Fruit fly (Drosophila melanogaster) whole organism, pupa: ENCODE results near the gene cype.

Experiments used
- CG10348 ChIP-seq: fragments of 200-800 bp; sonication (Bioruptor generic); IDR thresholded peaks from 2 replicates; pipeline ENCODE4 v1.3.6; 2022; ENCODE audit warnings: missing biosample characterization, missing genetic modification characterization
- CG12605 ChIP-seq: fragments of 200-800 bp; sonication (Bioruptor generic); IDR thresholded peaks from 2 replicates; pipeline ENCODE4 v1.3.6; 2022; ENCODE audit warnings: missing biosample characterization, missing genetic modification characterization
- CG13204 ChIP-seq: fragments of 200-800 bp; sonication (Bioruptor generic); optimal IDR thresholded peaks from 2 replicates; lab custom pipeline; 2018; ENCODE audit warnings: missing biosample characterization, mild to moderate bottlenecking, missing genetic modification characterization, moderate library complexity
- CG14655 ChIP-seq: fragments of 200-800 bp; sonication (Bioruptor generic); optimal IDR thresholded peaks from 3 replicates; lab custom pipeline; 2017; ENCODE audit warnings: mild to moderate bottlenecking, missing biosample characterization, missing genetic modification reagents, missing genetic modification characterization
- CG15710 ChIP-seq: fragments of 200-800 bp; sonication (Bioruptor generic); optimal IDR thresholded peaks from 2 replicates; lab custom pipeline; 2018; ENCODE audit warnings: missing biosample characterization, mild to moderate bottlenecking, missing genetic modification characterization, moderate library complexity
- CG17806 ChIP-seq: fragments of 200-800 bp; sonication (Bioruptor generic); optimal IDR thresholded peaks from 2 replicates; lab custom pipeline; 2018; ENCODE audit warnings: missing biosample characterization, mild to moderate bottlenecking, missing genetic modification characterization, moderate library complexity
- CG32121 ChIP-seq: fragments of 200-800 bp; sonication (Bioruptor generic); IDR thresholded peaks from 2 replicates; pipeline ENCODE4 v1.3.6; 2022; ENCODE audit warnings: missing biosample characterization, missing genetic modification characterization
- CG34367 ChIP-seq: fragments of 200-800 bp; sonication (Bioruptor generic); optimal IDR thresholded peaks from 2 replicates; lab custom pipeline; 2018; ENCODE audit warnings: missing biosample characterization, mild to moderate bottlenecking, missing genetic modification characterization
- CG4496 ChIP-seq: fragments of 200-800 bp; sonication (Bioruptor generic); IDR thresholded peaks from 3 replicates; pipeline ENCODE4 v1.3.6; 2022; ENCODE audit warnings: missing biosample characterization, missing genetic modification characterization
- CG8159 ChIP-seq: fragments of 200-800 bp; sonication (Bioruptor generic); optimal IDR thresholded peaks from 3 replicates; lab custom pipeline; 2018; ENCODE audit warnings: missing biosample characterization, mild to moderate bottlenecking, missing genetic modification characterization, moderate library complexity
- CG8301 ChIP-seq: fragments of 200-800 bp; sonication (Bioruptor generic); optimal IDR thresholded peaks from 2 replicates; lab custom pipeline; 2018; ENCODE audit warnings: missing biosample characterization, mild to moderate bottlenecking, missing genetic modification characterization
- CG9948 ChIP-seq: fragments of 200-800 bp; sonication (Bioruptor generic); optimal IDR thresholded peaks from 2 replicates; lab custom pipeline; 2018; ENCODE audit warnings: missing biosample characterization, mild to moderate bottlenecking, missing genetic modification characterization, moderate library complexity
- D1 ChIP-seq: fragments of 200-800 bp; sonication (Bioruptor generic); optimal IDR thresholded peaks from 2 replicates; lab custom pipeline; 2018; ENCODE audit warnings: missing biosample characterization, mild to moderate bottlenecking, missing genetic modification characterization, moderate library complexity
- EcR ChIP-seq: fragments of 200-800 bp; sonication (Bioruptor generic); optimal IDR thresholded peaks from 3 replicates; lab custom pipeline; 2019; ENCODE audit warnings: missing biosample characterization, missing genetic modification characterization, mild to moderate bottlenecking, moderate library complexity, missing genetic modification reagents
- Ets98B ChIP-seq: fragments of 200-800 bp; sonication (Bioruptor generic); IDR thresholded peaks from 2 replicates; pipeline ENCODE4 v1.3.6; 2022; ENCODE audit warnings: missing biosample characterization, missing genetic modification characterization
- Pif1A ChIP-seq: fragments of 200-800 bp; sonication (Bioruptor generic); optimal IDR thresholded peaks from 3 replicates; lab custom pipeline; 2016; ENCODE audit warnings: missing biosample characterization, missing genetic modification characterization
- Pif1B ChIP-seq: fragments of 200-800 bp; sonication (Bioruptor generic); optimal IDR thresholded peaks from 3 replicates; lab custom pipeline; 2016; ENCODE audit warnings: missing biosample characterization, missing genetic modification characterization
- Snoo ChIP-seq: fragments of 200-800 bp; sonication (Bioruptor generic); optimal IDR thresholded peaks from 3 replicates; lab custom pipeline; 2017; ENCODE audit warnings: missing biosample characterization, mild to moderate bottlenecking, missing genetic modification characterization, inconsistent platforms
- fd96Ca ChIP-seq: fragments of 200-800 bp; sonication (Bioruptor generic); IDR thresholded peaks from 3 replicates; pipeline ENCODE4 v1.3.6; 2022; ENCODE audit warnings: missing biosample characterization, missing genetic modification characterization
- gl ChIP-seq: fragments of 200-800 bp; sonication (Bioruptor generic); optimal IDR thresholded peaks from 2 replicates; lab custom pipeline; 2018; ENCODE audit warnings: missing biosample characterization, mild to moderate bottlenecking, missing genetic modification characterization
- rn ChIP-seq: fragments of 200-800 bp; sonication (Bioruptor generic); IDR thresholded peaks from 2 replicates; pipeline ENCODE4 v1.3.6; 2022; ENCODE audit warnings: missing biosample characterization, missing genetic modification characterization

The cype gene

DNA sequence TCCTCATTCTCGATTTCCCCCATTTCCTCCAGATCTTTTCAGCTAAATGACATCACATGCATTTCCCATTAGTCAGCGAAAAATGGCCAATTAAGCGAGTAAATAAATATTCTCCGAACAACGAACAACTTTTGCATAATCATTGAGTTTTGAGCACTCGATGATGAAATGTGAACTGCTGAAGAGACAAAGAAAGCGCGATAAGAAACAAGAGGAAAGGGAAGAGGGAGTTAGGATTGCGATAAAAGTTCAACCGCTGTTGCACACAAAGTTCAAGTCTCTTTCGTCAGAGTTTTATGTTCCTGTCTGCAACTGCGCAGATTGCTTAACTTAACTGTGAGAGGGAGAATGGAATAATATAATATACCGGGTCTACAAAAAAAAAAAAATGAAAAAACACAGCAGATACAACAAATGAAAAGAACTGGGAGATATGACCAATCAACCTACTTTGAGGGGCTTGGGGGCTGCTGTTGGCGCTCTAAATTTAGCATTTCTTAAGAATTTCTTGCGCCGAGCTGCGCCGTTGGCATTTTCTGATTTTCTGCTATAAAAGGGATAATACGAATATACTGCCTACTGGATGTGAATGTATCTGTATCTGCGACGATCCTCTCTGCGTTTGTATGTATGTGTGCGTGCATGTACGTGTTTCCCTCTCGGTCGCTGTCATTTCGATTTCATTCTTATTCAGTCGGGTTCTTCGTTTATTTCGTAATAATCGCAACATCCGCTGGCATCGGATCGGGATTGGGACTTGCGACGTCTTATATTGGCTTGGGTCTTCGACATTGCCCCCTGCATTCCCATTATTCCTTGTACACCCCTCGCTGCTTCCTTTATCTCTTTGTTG is 32.4 kb upstream of the cype start:
- TF ChIP-seq Ets98B (0 out of 2 replicates have a peak, but pooled peaks have one; percentile 8), CG34367 (tag; lab: Kevin White, UChicago) (no peak), CG17806 (tag; lab: Kevin White, UChicago) (no peak), CG8159 (tag; lab: Kevin White, UChicago) (peak; percentile 14), Pif1B (GFP tag; lab: Kevin White, UChicago) (peak; percentile 63), Pif1A (GFP tag; lab: Kevin White, UChicago) (no peak), CG8301 (tag; lab: Kevin White, UChicago) (no peak), CG4496 (GFP tag; lab: Robert Waterston, UW) (peak; percentile 22; the same call in 1 of the 3 replicates), Snoo (no peak), CG14655 (peak; percentile 8), fd96Ca (GFP tag; lab: Robert Waterston, UW) (no peak; the same call in 2 of the 3 replicates), CG32121 (GFP tag; lab: Robert Waterston, UW) (no peak), CG9948 (tag; lab: Kevin White, UChicago) (no peak), CG10348 (GFP tag; lab: Robert Waterston, UW) (no peak), CG12605 (GFP tag; lab: Robert Waterston, UW) (peak; percentile 23; the same call in 1 of the 2 replicates), rn (GFP tag; lab: Robert Waterston, UW) (no peak), gl (tag; lab: Kevin White, UChicago) (peak; percentile 20), D1 (no peak), EcR (peak; percentile 98), CG15710 (tag; lab: Kevin White, UChicago) (no peak), CG13204 (GFP tag; lab: Kevin White, UChicago) (peak; percentile 79)

dm6 chr2L:5295245-5295572 is 31.8 kb upstream of the cype start:
- TF ChIP-seq Pif1A (GFP tag; lab: Kevin White, UChicago) (peak; percentile 3), gl (tag; lab: Kevin White, UChicago) (no peak), CG8301 (tag; lab: Kevin White, UChicago) (no peak)

DNA sequence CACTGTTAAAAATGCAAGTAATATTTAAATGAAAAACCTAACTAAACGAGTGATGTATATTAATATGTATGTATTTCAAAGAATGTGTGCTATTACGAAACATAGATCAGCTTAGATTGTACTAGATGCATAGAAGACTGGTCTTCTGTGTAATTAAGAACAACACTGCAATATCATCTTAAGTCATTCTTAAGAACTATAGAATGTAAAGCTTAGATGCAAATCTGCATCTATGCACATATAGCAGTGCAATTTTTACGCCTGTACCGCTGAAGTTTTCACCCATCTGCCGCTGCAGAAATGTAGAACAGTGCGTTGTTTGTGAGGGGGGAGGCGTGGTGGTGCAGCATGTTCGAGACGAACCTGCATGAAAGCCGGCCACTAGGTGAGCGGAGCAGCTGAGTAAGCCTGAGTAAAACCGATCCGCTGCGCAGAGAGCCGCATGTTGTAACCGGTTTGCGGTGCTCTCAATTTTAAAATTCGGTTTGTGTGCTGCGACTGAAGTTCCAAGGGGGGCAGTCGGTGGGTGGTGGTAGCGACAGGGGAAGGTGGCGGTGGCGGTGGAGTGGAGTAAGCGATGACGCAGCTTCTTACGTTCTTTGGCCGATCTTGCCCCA is 30.2 kb upstream of the cype start:
- TF ChIP-seq Pif1A (GFP tag; lab: Kevin White, UChicago): peak; percentile 85
- peak; percentile 81 for TF ChIP-seq CG14655
- peak; percentile 94 for TF ChIP-seq CG17806 (tag; lab: Kevin White, UChicago)
- peak; percentile 88 for TF ChIP-seq CG8301 (tag; lab: Kevin White, UChicago)
- peak; percentile 89 for TF ChIP-seq CG9948 (tag; lab: Kevin White, UChicago)
- TF ChIP-seq CG34367 (tag; lab: Kevin White, UChicago): peak; percentile 88
- TF ChIP-seq EcR: peak; percentile 83
- no peak for TF ChIP-seq CG12605 (GFP tag; lab: Robert Waterston, UW)
- peak; percentile 91 for TF ChIP-seq CG15710 (tag; lab: Kevin White, UChicago)
- TF ChIP-seq gl (tag; lab: Kevin White, UChicago): peak; percentile 86
- TF ChIP-seq CG13204 (GFP tag; lab: Kevin White, UChicago): peak; percentile 96
- peak; percentile 96 for TF ChIP-seq CG8159 (tag; lab: Kevin White, UChicago)
- TF ChIP-seq D1: peak; percentile 84
- no peak for TF ChIP-seq fd96Ca (GFP tag; lab: Robert Waterston, UW)
- TF ChIP-seq Pif1B (GFP tag; lab: Kevin White, UChicago): peak; percentile 78
- no peak for TF ChIP-seq Ets98B
- TF ChIP-seq CG10348 (GFP tag; lab: Robert Waterston, UW): no peak
- 0 out of 2 replicates have a peak, but pooled peaks have one; percentile 16 for TF ChIP-seq rn (GFP tag; lab: Robert Waterston, UW)
- TF ChIP-seq, all 21 proteins: peak for 14

DNA sequence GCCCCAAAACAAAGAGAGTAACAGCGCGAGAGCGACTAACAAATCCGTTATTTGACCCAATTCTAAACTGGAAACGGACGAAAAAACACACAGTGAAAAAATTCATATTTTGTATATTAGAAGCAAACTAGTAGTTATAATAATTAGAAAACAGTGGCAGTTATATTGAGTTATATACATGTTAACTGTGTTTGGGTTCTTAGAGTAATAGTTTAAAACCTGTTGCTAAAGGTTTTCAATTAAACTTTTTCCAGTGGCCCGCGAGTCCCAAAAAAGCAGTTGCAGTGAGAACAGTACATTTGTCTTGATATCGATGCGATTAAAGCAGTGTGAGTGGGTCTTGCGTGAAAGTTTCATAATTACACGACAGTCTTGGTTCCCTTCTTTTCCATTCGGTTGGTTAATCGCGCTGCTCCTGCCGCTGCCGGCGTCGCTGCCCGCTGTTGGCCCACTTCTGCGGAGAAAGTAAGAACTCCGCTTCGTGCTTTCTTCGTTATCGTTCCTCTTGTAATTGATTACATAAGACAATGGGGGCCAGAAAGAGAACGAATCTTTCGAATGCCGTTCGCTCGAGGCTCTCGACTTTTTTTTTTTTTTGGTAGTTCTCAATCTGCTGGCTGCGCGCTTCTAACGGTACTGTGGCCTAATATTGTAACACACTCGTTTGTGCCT is 29.6 kb upstream of the cype start:
- TF ChIP-seq CG32121 (GFP tag; lab: Robert Waterston, UW) (peak; percentile 34; the same call in 1 of the 2 replicates), fd96Ca (GFP tag; lab: Robert Waterston, UW) (0 out of 3 replicates have a peak, but pooled peaks have one; percentile 23), Pif1B (GFP tag; lab: Kevin White, UChicago) (peak; percentile 28), CG4496 (GFP tag; lab: Robert Waterston, UW) (no peak), Pif1A (GFP tag; lab: Kevin White, UChicago) (peak; percentile 4), CG8301 (tag; lab: Kevin White, UChicago) (peak; percentile 83), CG14655 (peak; percentile 54), Ets98B (0 out of 2 replicates have a peak, but pooled peaks have one; percentile 25), CG12605 (GFP tag; lab: Robert Waterston, UW) (no peak), rn (GFP tag; lab: Robert Waterston, UW) (no peak), CG8159 (tag; lab: Kevin White, UChicago) (no peak), Snoo (peak; percentile 91)
- TF ChIP-seq, all 21 proteins: peak for 8

- no peak for TF ChIP-seq Pif1B (GFP tag; lab: Kevin White, UChicago)
- TF ChIP-seq CG8159 (tag; lab: Kevin White, UChicago): no peak
- TF ChIP-seq gl (tag; lab: Kevin White, UChicago): no peak
- TF ChIP-seq CG9948 (tag; lab: Kevin White, UChicago): no peak
- no peak for TF ChIP-seq CG15710 (tag; lab: Kevin White, UChicago)
- TF ChIP-seq CG34367 (tag; lab: Kevin White, UChicago): no peak
- TF ChIP-seq CG32121 (GFP tag; lab: Robert Waterston, UW): no peak
- TF ChIP-seq CG10348 (GFP tag; lab: Robert Waterston, UW): no peak
- no peak for TF ChIP-seq fd96Ca (GFP tag; lab: Robert Waterston, UW)
- no peak for TF ChIP-seq rn (GFP tag; lab: Robert Waterston, UW)
Observed at dm6 chr2L:5297961-5298311, 29.1 kb upstream of the cype start.
